Fruit fly (Drosophila melanogaster): ENCODE measurements around the gene CG33722.

Gene CG33722

dm6 chr3R:8233370-8233773, 10.5 kb upstream of the CG33722 start, which contains the start of gene PolI (continued):
- TF ChIP-seq CG4328 (GFP tag; optimal IDR thresholded peaks at IDR 0.05) (peak; percentile 6), CG32767 (GFP tag; IDR thresholded peaks at IDR 0.05) (no peak), CG11504 (tag; optimal IDR thresholded peaks at IDR 0.05) (peak; percentile 48), Tbp (GFP tag; optimal IDR thresholded peaks at IDR 0.05) (no peak), Xrp1 (GFP tag; IDR thresholded peaks at IDR 0.05) (no peak), E2f1 (GFP tag; IDR thresholded peaks at IDR 0.05) (no peak), pzg (GFP tag; optimal IDR thresholded peaks at IDR 0.05) (peak; percentile 93), MBD-R2 (GFP tag; IDR thresholded peaks at IDR 0.05) (peak; percentile 51; the same call in 1 of the 2 replicates), Nf-YB (GFP tag; optimal IDR thresholded peaks at IDR 0.05) (peak; percentile 42), amos (GFP tag; IDR thresholded peaks at IDR 0.05; ENCODE audit: partially characterized antibody) (peak; percentile 53; the same call in 1 of the 2 replicates), C15 (GFP tag; IDR thresholded peaks at IDR 0.05) (no peak), GATAe (GFP tag; conservative IDR thresholded peaks at IDR 0.05) (no peak; the same call in 1 of the 2 replicates), CG10209 (GFP tag; optimal IDR thresholded peaks at IDR 0.05) (no peak), Meics (GFP tag; optimal IDR thresholded peaks at IDR 0.05) (no peak), sqz (GFP tag; optimal IDR thresholded peaks at IDR 0.05) (no peak), CG6175 (GFP tag; IDR thresholded peaks at IDR 0.05) (no peak), cg (GFP tag; optimal IDR thresholded peaks at IDR 0.05) (no peak), lbe (GFP tag; optimal IDR thresholded peaks at IDR 0.05) (peak; percentile 21), ro (GFP tag; IDR thresholded peaks at IDR 0.05) (no peak), fd96Cb (tag; optimal IDR thresholded peaks at IDR 0.05) (no peak), CG4730 (GFP tag; IDR thresholded peaks at IDR 0.05) (no peak), CG13624 (GFP tag; optimal IDR thresholded peaks at IDR 0.05) (peak; percentile 60), CG18476 (GFP tag; optimal IDR thresholded peaks at IDR 0.05) (peak; percentile 5), lilli (GFP tag; optimal IDR thresholded peaks at IDR 0.05) (peak; percentile 53), CG15479 (GFP tag; optimal IDR thresholded peaks at IDR 0.05) (peak; percentile 37), CG5180 (GFP tag; optimal IDR thresholded peaks at IDR 0.05) (no peak), CG42726 (GFP tag; IDR thresholded peaks at IDR 0.05; ENCODE audit: partially characterized antibody) (0 out of 2 replicates have a peak, but pooled peaks have one; percentile 38), Bgb (GFP tag; IDR thresholded peaks at IDR 0.05; ENCODE audit: partially characterized antibody) (peak; percentile 54; the same call in 1 of the 2 replicates), HLH3B (GFP tag; IDR thresholded peaks at IDR 0.05) (no peak)

dm6 chr3R:8233864-8234263, 10.0 kb upstream of the CG33722 start:
- TF ChIP-seq gro (GFP tag; optimal IDR thresholded peaks at IDR 0.05) (no peak), dm (GFP tag; optimal IDR thresholded peaks at IDR 0.05) (no peak), nerfin-1 (tag; optimal IDR thresholded peaks at IDR 0.05) (no peak), ham (GFP tag; IDR thresholded peaks at IDR 0.05) (no peak), zf30C (GFP tag; optimal IDR thresholded peaks at IDR 0.05) (no peak), CG10979 (tag; optimal IDR thresholded peaks at IDR 0.05) (peak; percentile 35), Atf-2 (GFP tag; optimal IDR thresholded peaks at IDR 0.05) (no peak), Opbp (GFP tag; IDR thresholded peaks at IDR 0.05; ENCODE audit: partially characterized antibody) (no peak), CG17829 (tag; optimal IDR thresholded peaks at IDR 0.05) (no peak), CG2889 (GFP tag; IDR thresholded peaks at IDR 0.05) (no peak), CG31388 (GFP tag; optimal IDR thresholded peaks at IDR 0.05) (no peak), NFAT (GFP tag; IDR thresholded peaks at IDR 0.05) (no peak), CG3407 (GFP tag; optimal IDR thresholded peaks at IDR 0.05) (no peak), Elba2 (GFP tag; optimal IDR thresholded peaks at IDR 0.05) (no peak), Poxn (GFP tag; IDR thresholded peaks at IDR 0.05) (no peak), CTCF (GFP tag; optimal IDR thresholded peaks at IDR 0.05) (no peak), CG42726 (GFP tag; IDR thresholded peaks at IDR 0.05; ENCODE audit: partially characterized antibody) (no peak), Adf1 (GFP tag; IDR thresholded peaks at IDR 0.05) (no peak), CG13894 (tag; optimal IDR thresholded peaks at IDR 0.05) (no peak), unc-4 (GFP tag; IDR thresholded peaks at IDR 0.05; ENCODE audit: partially characterized antibody) (no peak), sd (tag; optimal IDR thresholded peaks at IDR 0.05) (no peak), cwo (GFP tag; optimal IDR thresholded peaks at IDR 0.05) (no peak), crc (GFP tag; optimal IDR thresholded peaks at IDR 0.05) (no peak), CG3995 (GFP tag; optimal IDR thresholded peaks at IDR 0.05) (no peak), CG3726 (GFP tag; IDR thresholded peaks at IDR 0.05) (no peak)
